Worm (Caenorhabditis elegans): ENCODE results near the gene T14F9.2.

ce11 chrX:2216662-2217061 lies 17.5 kb upstream of the T14F9.2 start:
- no peak for TF ChIP-seq ceh-62 (tag; optimal IDR thresholded peaks at IDR 0.05)
- TF ChIP-seq saeg-2 (GFP tag; IDR thresholded peaks at IDR 0.05): no peak

All from whole organism, L4 larva.